Worm (Caenorhabditis elegans): ENCODE results near the gene dre-1.
A peak's percentile ranks its signal among the peaks of the same experiment; 100 is the strongest.

dre-1 gene

DNA sequence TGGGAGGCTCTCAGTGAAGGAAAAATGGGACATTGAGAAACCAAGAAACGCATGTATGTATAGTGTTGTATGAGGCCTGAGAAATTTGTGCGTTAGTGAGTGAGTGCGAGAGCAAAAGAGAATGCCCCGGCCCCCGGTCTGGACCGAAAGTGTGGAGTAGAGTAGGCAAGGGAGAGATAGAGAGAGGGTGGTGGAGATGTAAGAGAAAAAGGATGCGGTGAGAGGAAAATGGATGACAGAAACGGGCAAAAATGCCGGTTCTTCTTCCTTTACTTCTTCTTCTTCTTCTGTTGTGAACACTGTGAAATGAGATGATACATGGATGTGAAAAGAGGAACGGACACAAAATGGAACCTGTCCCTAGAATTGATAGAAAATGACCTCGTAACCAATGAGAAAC is 8.0 kb downstream of the dre-1 start:
- peak; percentile 44 for TF ChIP-seq sptf-1 (tag; optimal IDR thresholded peaks at IDR 0.05)
- TF ChIP-seq unc-120 (tag; optimal IDR thresholded peaks at IDR 0.05; ENCODE audit: poor library complexity, severe bottlenecking): peak; percentile 12
- TF ChIP-seq cnd-1 (tag; optimal IDR thresholded peaks at IDR 0.05): no peak

ce11 chrV:6533030-6533429 is 13.3 kb downstream of the dre-1 start, which contains the start of gene hpo-26:
Gene hpo-26, minus strand, starts transcription at chrV:6533060.
- TF ChIP-seq sptf-1 (tag; optimal IDR thresholded peaks at IDR 0.05) (no peak), blmp-1 (tag; optimal IDR thresholded peaks at IDR 0.05) (no peak), tbx-8 (GFP tag; optimal IDR thresholded peaks at IDR 0.05) (no peak), unc-120 (tag; optimal IDR thresholded peaks at IDR 0.05; ENCODE audit: poor library complexity, severe bottlenecking) (no peak), unc-39 (tag; optimal IDR thresholded peaks at IDR 0.05) (no peak), nhr-2 (tag; optimal IDR thresholded peaks at IDR 0.05) (no peak)

- TF ChIP-seq nhr-237 (tag; optimal IDR thresholded peaks at IDR 0.05) (no peak), nhr-2 (tag; optimal IDR thresholded peaks at IDR 0.05) (no peak), elt-1 (tag; optimal IDR thresholded peaks at IDR 0.05; ENCODE audit: borderline replicate concordance, insufficient read depth) (no peak), pha-4 (tag; optimal IDR thresholded peaks at IDR 0.05) (no peak), blmp-1 (tag; optimal IDR thresholded peaks at IDR 0.05) (no peak), drap-1 (GFP tag; optimal IDR thresholded peaks at IDR 0.05) (no peak), sptf-1 (tag; optimal IDR thresholded peaks at IDR 0.05) (no peak), ceh-39 (tag; optimal IDR thresholded peaks at IDR 0.05) (no peak), unc-39 (tag; optimal IDR thresholded peaks at IDR 0.05) (no peak), ceh-43 (GFP tag; optimal IDR thresholded peaks at IDR 0.05) (no peak), ceh-83 (GFP tag; optimal IDR thresholded peaks at IDR 0.05) (no peak), zip-8 (tag; optimal IDR thresholded peaks at IDR 0.05) (no peak), ces-1 (GFP tag; optimal IDR thresholded peaks at IDR 0.05) (no peak), nhr-28 (tag; optimal IDR thresholded peaks at IDR 0.05) (no peak), snpc-4 (tag; optimal IDR thresholded peaks at IDR 0.05) (no peak)
Observed at ce11 chrV:6524757-6525156, 21.5 kb downstream of the dre-1 start, which contains the start of gene acs-1. Gene acs-1, plus strand, starts transcription at chrV:6524989.

ce11 chrV:6522879-6523497 is 23.3 kb downstream of the dre-1 start:
- TF ChIP-seq pha-4 (tag; optimal IDR thresholded peaks at IDR 0.05) (no peak), mls-2 (tag; optimal IDR thresholded peaks at IDR 0.05) (no peak), nhr-2 (tag; optimal IDR thresholded peaks at IDR 0.05) (no peak), ces-1 (GFP tag; optimal IDR thresholded peaks at IDR 0.05) (no peak), mep-1 (tag; optimal IDR thresholded peaks at IDR 0.05) (no peak), unc-39 (tag; optimal IDR thresholded peaks at IDR 0.05) (no peak), bed-3 (GFP tag; optimal IDR thresholded peaks at IDR 0.05) (no peak), tbx-8 (GFP tag; optimal IDR thresholded peaks at IDR 0.05) (no peak), ceh-39 (tag; optimal IDR thresholded peaks at IDR 0.05) (no peak), sptf-1 (tag; optimal IDR thresholded peaks at IDR 0.05) (no peak), unc-62 (GFP tag; optimal IDR thresholded peaks at IDR 0.05) (no peak), M03D4.4 (tag; optimal IDR thresholded peaks at IDR 0.05) (no peak), ceh-83 (GFP tag; optimal IDR thresholded peaks at IDR 0.05) (no peak), lsy-2 (tag; optimal IDR thresholded peaks at IDR 0.05) (no peak), hlh-1 (tag; optimal IDR thresholded peaks at IDR 0.05) (no peak), elt-1 (tag; optimal IDR thresholded peaks at IDR 0.05; ENCODE audit: borderline replicate concordance, insufficient read depth) (no peak), drap-1 (GFP tag; optimal IDR thresholded peaks at IDR 0.05) (no peak), ztf-11 (tag; optimal IDR thresholded peaks at IDR 0.05) (no peak), lin-13 (tag; optimal IDR thresholded peaks at IDR 0.05) (no peak)

ce11 chrV:6520385-6521080 is 25.8 kb downstream of the dre-1 start, which contains the start of the genes F46E10.2 and F46E10.18:
Gene F46E10.2, plus strand, starts transcription at chrV:6520435.
Gene F46E10.18, plus strand, starts transcription at chrV:6521030.
- TF ChIP-seq mab-5 (tag; optimal IDR thresholded peaks at IDR 0.05): no peak
- TF ChIP-seq ham-2 (GFP tag; optimal IDR thresholded peaks at IDR 0.05): no peak
- no peak for TF ChIP-seq unc-62 (GFP tag; optimal IDR thresholded peaks at IDR 0.05)

- TF ChIP-seq pha-4 (tag; optimal IDR thresholded peaks at IDR 0.05) (no peak), ces-1 (GFP tag; optimal IDR thresholded peaks at IDR 0.05) (no peak), lsy-2 (tag; optimal IDR thresholded peaks at IDR 0.05) (no peak), ceh-43 (GFP tag; optimal IDR thresholded peaks at IDR 0.05) (no peak), unc-62 (GFP tag; optimal IDR thresholded peaks at IDR 0.05) (no peak)
Observed at ce11 chrV:6518225-6518396, 28.2 kb downstream of the dre-1 start, which contains the start of gene F46E10.3. Gene F46E10.3, plus strand, starts transcription at chrV:6518297.
